Worm (Caenorhabditis elegans): ENCODE data around the gene phat-4.

DNA sequence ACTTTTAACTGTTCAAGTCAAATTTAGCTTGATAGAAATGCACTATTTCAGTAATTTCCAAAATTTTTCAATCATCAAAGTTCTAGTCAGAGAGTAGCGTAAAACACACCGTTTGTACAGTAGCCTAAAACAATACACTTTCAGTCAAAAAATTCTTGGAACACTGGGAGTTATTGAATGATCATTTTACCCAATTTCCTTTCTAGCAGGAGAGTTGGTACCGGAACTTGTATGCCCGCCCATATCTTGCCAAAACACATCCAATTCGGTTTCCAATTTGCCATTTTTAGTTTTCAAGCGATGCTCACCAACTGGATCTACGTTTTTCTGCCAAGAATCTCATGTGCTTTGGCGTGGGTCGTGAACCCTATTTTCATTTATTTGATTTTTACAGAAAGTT, 25.4 kb upstream of the phat-4 start, which contains the start of gene srj-39:
- no peak for TF ChIP-seq ama-1 (optimal IDR thresholded peaks at IDR 0.05)
- no peak for TF ChIP-seq tlp-1 (tag; optimal IDR thresholded peaks at IDR 0.05)
- TF ChIP-seq mdl-1 (tag; optimal IDR thresholded peaks at IDR 0.05): no peak
- no peak for TF ChIP-seq swsn-7 (tag; optimal IDR thresholded peaks at IDR 0.05)
- no peak for TF ChIP-seq ets-5 (GFP tag; IDR thresholded peaks at IDR 0.05)
